Worm (Caenorhabditis elegans) whole organism, late embryonic: ENCODE results near the gene tofu-2.

Experiments
- Y22D7AL.16 ChIP-seq: sonication (generic microtip); optimal IDR thresholded peaks from 2 replicates; lab custom pipeline; 2016; ENCODE audit warnings: missing genetic modification characterization, missing compliant biosample characterization
- ama-1 ChIP-seq: fragments of 150-350 bp; optimal IDR thresholded peaks from 2 replicates; lab custom pipeline; 2014
- ceh-45 ChIP-seq: fragments of 200-800 bp; sonication (Bioruptor generic); IDR thresholded peaks from 2 replicates; pipeline ENCODE4 v1.3.6; 2022; ENCODE audit warnings: missing genetic modification reagents, missing genetic modification characterization, missing compliant biosample characterization
- ceh-9 ChIP-seq: sonication (generic microtip); optimal IDR thresholded peaks from 2 replicates; lab custom pipeline; 2016; ENCODE audit warnings: mild to moderate bottlenecking, missing genetic modification characterization, inconsistent platforms, missing compliant biosample characterization
- hlh-30 ChIP-seq: sonication (generic microtip); optimal IDR thresholded peaks from 2 replicates; lab custom pipeline; 2017; ENCODE audit warnings: antibody characterized with exemption, missing genetic modification characterization, missing compliant biosample characterization; ENCODE audit not compliant: insufficient read depth
- nhr-11 ChIP-seq: fragments of 150-350 bp; optimal IDR thresholded peaks from 2 replicates; lab custom pipeline; 2014; ENCODE audit warnings: missing biosample characterization, missing genetic modification characterization
- pqm-1 ChIP-seq: sonication (generic microtip); optimal IDR thresholded peaks from 2 replicates; lab custom pipeline; 2016; ENCODE audit warnings: missing genetic modification characterization, missing compliant biosample characterization
- sdc-2 ChIP-seq: sonication (generic microtip); optimal IDR thresholded peaks from 2 replicates; lab custom pipeline; 2016; ENCODE audit warnings: missing genotype, missing genetic modification characterization, missing compliant biosample characterization
- tbx-2 ChIP-seq: sonication (generic microtip); optimal IDR thresholded peaks from 2 replicates; lab custom pipeline; 2016; ENCODE audit warnings: missing genetic modification characterization, missing compliant biosample characterization
- unc-3 ChIP-seq, 2 experiments: fragments of 200-800 bp in 1 of 2; sonication (Bioruptor generic) in 1 of 2; sonication (generic microtip) in 1 of 2; conservative IDR thresholded peaks in 1 of 2; optimal IDR thresholded peaks in 1 of 2; 2 replicates each; pipeline versions ENCODE4 v1.3.6 to Lab custom; 2016 to 2022; ENCODE audit warnings: missing compliant biosample characterization in 2 of 2, missing genetic modification characterization in 2 of 2, missing genetic modification reagents in 1 of 2

DNA sequence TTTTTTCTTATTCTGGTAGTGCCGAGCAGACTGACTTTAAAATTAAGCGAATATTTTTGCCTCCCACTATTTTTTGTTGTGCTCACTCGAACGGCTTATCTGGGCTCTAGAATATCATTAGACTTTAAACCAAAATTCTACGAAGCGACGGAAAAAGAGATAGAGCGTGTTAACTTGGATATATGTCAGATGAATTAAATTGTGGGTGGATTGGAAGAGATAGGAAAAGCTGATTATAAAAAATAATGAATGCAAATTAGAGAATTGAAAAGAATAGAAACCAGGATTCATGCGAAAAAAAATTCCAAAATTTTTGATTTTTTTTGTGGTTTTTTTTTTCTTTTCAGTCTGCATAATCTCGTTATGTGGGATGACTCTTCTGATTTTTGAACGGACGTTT lies 29.3 kb downstream of the tofu-2 start, which contains the start of gene F20A1.4:
- TF ChIP-seq unc-3 (GFP tag; conservative IDR thresholded peaks at IDR 0.05; lab: Robert Waterston, UW) (no peak), unc-3 (tag; optimal IDR thresholded peaks at IDR 0.05; lab: Kevin White, UChicago) (no peak), tbx-2 (no peak), ceh-45 (GFP tag; lab: Robert Waterston, UW) (no peak), ama-1 (no peak), hlh-30 (tag; lab: Kevin White, UChicago) (no peak), ceh-9 (no peak), sdc-2 (tag; lab: Kevin White, UChicago) (no peak), nhr-11 (tag; lab: Kevin White, UChicago) (no peak), Y22D7AL.16 (tag; lab: Kevin White, UChicago) (no peak), pqm-1 (no peak)
